Fruit fly (Drosophila melanogaster): ENCODE results near the gene mRpS18A.

dm6 chr3R:8596161-8596560, 33.8 kb upstream of the mRpS18A start:
- TF ChIP-seq CTCF (optimal IDR thresholded peaks at IDR 0.05), result no peak
- no peak for TF ChIP-seq CG8478 (optimal IDR thresholded peaks at IDR 0.05)
